Worm (Caenorhabditis elegans) whole organism, late embryonic: ENCODE results near the gene nyn-3.
A peak's percentile ranks its signal among the peaks of the same experiment; 100 is the strongest.

Experiments
- C08G9.2 ChIP-seq: sonication (generic microtip); optimal IDR thresholded peaks from 2 replicates; lab custom pipeline; 2016; ENCODE audit warnings: mild to moderate bottlenecking, missing genetic modification characterization, moderate library complexity, missing compliant biosample characterization
- C38D4.7 ChIP-seq: fragments of 200-800 bp; sonication (Bioruptor generic); optimal IDR thresholded peaks from 2 replicates; lab custom pipeline; 2018; ENCODE audit warnings: mild to moderate bottlenecking, missing genetic modification characterization, moderate library complexity, missing compliant biosample characterization
- K02D7.2 ChIP-seq: sonication (generic microtip); optimal IDR thresholded peaks from 2 replicates; lab custom pipeline; 2017; ENCODE audit warnings: mild to moderate bottlenecking, missing genetic modification characterization, missing compliant biosample characterization
- T23F11.4 ChIP-seq: fragments of 200-800 bp; sonication (Bioruptor generic); optimal IDR thresholded peaks from 2 replicates; lab custom pipeline; 2018; ENCODE audit warnings: mild to moderate bottlenecking, missing genetic modification characterization, missing compliant biosample characterization
- Y22D7AL.16 ChIP-seq: sonication (generic microtip); optimal IDR thresholded peaks from 2 replicates; lab custom pipeline; 2016; ENCODE audit warnings: missing genetic modification characterization, missing compliant biosample characterization
- ahr-1 ChIP-seq: sonication (generic microtip); optimal IDR thresholded peaks from 2 replicates; lab custom pipeline; 2016; ENCODE audit warnings: missing genetic modification characterization, missing compliant biosample characterization
- ama-1 ChIP-seq: fragments of 150-350 bp; optimal IDR thresholded peaks from 2 replicates; lab custom pipeline; 2014
- ceh-18 ChIP-seq: sonication (generic microtip); optimal IDR thresholded peaks from 2 replicates; lab custom pipeline; 2016; ENCODE audit warnings: missing genetic modification characterization, missing compliant biosample characterization
- ceh-2 ChIP-seq: sonication (generic microtip); optimal IDR thresholded peaks from 2 replicates; lab custom pipeline; 2016; ENCODE audit warnings: missing genotype, missing genetic modification characterization, missing compliant biosample characterization
- ceh-22 ChIP-seq: sonication (generic microtip); optimal IDR thresholded peaks from 2 replicates; lab custom pipeline; 2017; ENCODE audit warnings: missing biosample characterization, missing genetic modification characterization
- ceh-30 ChIP-seq: fragments of 150-350 bp; optimal IDR thresholded peaks from 2 replicates; lab custom pipeline; 2014; ENCODE audit warnings: missing biosample characterization, missing genetic modification characterization
- ceh-31 ChIP-seq: sonication (generic microtip); optimal IDR thresholded peaks from 2 replicates; lab custom pipeline; 2016; ENCODE audit warnings: missing genetic modification characterization, missing compliant biosample characterization
- ceh-34 ChIP-seq: sonication (generic microtip); optimal IDR thresholded peaks from 2 replicates; lab custom pipeline; 2016; ENCODE audit warnings: mild to moderate bottlenecking, missing genetic modification characterization, missing compliant biosample characterization
- ceh-45 ChIP-seq: fragments of 200-800 bp; sonication (Bioruptor generic); IDR thresholded peaks from 2 replicates; pipeline ENCODE4 v1.3.6; 2022; ENCODE audit warnings: missing genetic modification reagents, missing genetic modification characterization, missing compliant biosample characterization
- ceh-6 ChIP-seq: fragments of 200-800 bp; sonication (Bioruptor generic); optimal IDR thresholded peaks from 2 replicates; lab custom pipeline; 2018; ENCODE audit warnings: mild to moderate bottlenecking, missing genetic modification characterization, missing compliant biosample characterization
- dmd-4 ChIP-seq: sonication (generic microtip); optimal IDR thresholded peaks from 2 replicates; lab custom pipeline; 2016; ENCODE audit warnings: borderline replicate concordance, missing genetic modification characterization, missing compliant biosample characterization
- dve-1 ChIP-seq: sonication (generic microtip); optimal IDR thresholded peaks from 2 replicates; lab custom pipeline; 2017; ENCODE audit warnings: antibody characterized with exemption, mild to moderate bottlenecking, missing genetic modification characterization, missing compliant biosample characterization
- elt-4 ChIP-seq: sonication (generic microtip); optimal IDR thresholded peaks from 2 replicates; lab custom pipeline; 2016; ENCODE audit warnings: missing genetic modification characterization, missing compliant biosample characterization
- ets-4 ChIP-seq: sonication (generic microtip); optimal IDR thresholded peaks from 2 replicates; lab custom pipeline; 2016; ENCODE audit warnings: missing genetic modification characterization, missing compliant biosample characterization
- eyg-1 ChIP-seq: sonication (generic microtip); optimal IDR thresholded peaks from 2 replicates; lab custom pipeline; 2016; ENCODE audit warnings: missing genotype, missing genetic modification characterization, missing compliant biosample characterization
- fax-1 ChIP-seq: sonication (generic microtip); optimal IDR thresholded peaks from 2 replicates; lab custom pipeline; 2016; ENCODE audit warnings: missing genotype, missing genetic modification characterization, missing compliant biosample characterization
- fkh-10 ChIP-seq: fragments of 150-350 bp; optimal IDR thresholded peaks from 2 replicates; lab custom pipeline; 2014; ENCODE audit warnings: missing biosample characterization, missing genetic modification reagents, missing genetic modification characterization
- fkh-6 ChIP-seq: sonication (generic microtip); optimal IDR thresholded peaks from 2 replicates; lab custom pipeline; 2016; ENCODE audit warnings: missing genetic modification characterization, missing compliant biosample characterization
- gmeb-2 ChIP-seq: sonication (generic microtip); optimal IDR thresholded peaks from 2 replicates; lab custom pipeline; 2016; ENCODE audit warnings: missing genetic modification characterization, inconsistent platforms, missing compliant biosample characterization
- hlh-13 ChIP-seq: fragments of 200-800 bp; sonication (Bioruptor generic); optimal IDR thresholded peaks from 2 replicates; lab custom pipeline; 2018; ENCODE audit warnings: mild to moderate bottlenecking, missing genetic modification characterization, missing compliant biosample characterization
- hlh-15 ChIP-seq: sonication (generic microtip); optimal IDR thresholded peaks from 2 replicates; lab custom pipeline; 2016; ENCODE audit warnings: missing genetic modification characterization, missing compliant biosample characterization
- hlh-30 ChIP-seq: sonication (generic microtip); optimal IDR thresholded peaks from 2 replicates; lab custom pipeline; 2017; ENCODE audit warnings: antibody characterized with exemption, missing genetic modification characterization, missing compliant biosample characterization; ENCODE audit not compliant: insufficient read depth
- lim-6 ChIP-seq: sonication (generic microtip); optimal IDR thresholded peaks from 2 replicates; lab custom pipeline; 2016; ENCODE audit warnings: missing genetic modification characterization, missing compliant biosample characterization
- madf-2 ChIP-seq: sonication (generic microtip); optimal IDR thresholded peaks from 2 replicates; lab custom pipeline; 2017; ENCODE audit warnings: missing genetic modification characterization, missing compliant biosample characterization
- nfya-1 ChIP-seq: sonication (generic microtip); optimal IDR thresholded peaks from 2 replicates; lab custom pipeline; 2017; ENCODE audit warnings: missing genetic modification characterization, mild to moderate bottlenecking, missing compliant biosample characterization, antibody characterized with exemption, moderate library complexity
- nhr-11 ChIP-seq: fragments of 150-350 bp; optimal IDR thresholded peaks from 2 replicates; lab custom pipeline; 2014; ENCODE audit warnings: missing biosample characterization, missing genetic modification characterization
- nhr-232 ChIP-seq: sonication (generic microtip); optimal IDR thresholded peaks from 2 replicates; lab custom pipeline; 2016; ENCODE audit warnings: missing genetic modification characterization, missing compliant biosample characterization
- npax-4 ChIP-seq: sonication (generic microtip); optimal IDR thresholded peaks from 2 replicates; lab custom pipeline; 2016; ENCODE audit warnings: missing genetic modification characterization, missing compliant biosample characterization
- odd-2 ChIP-seq: sonication (generic microtip); optimal IDR thresholded peaks from 2 replicates; lab custom pipeline; 2017; ENCODE audit warnings: antibody characterized with exemption, mild to moderate bottlenecking, missing genetic modification characterization, missing compliant biosample characterization
- pag-3 ChIP-seq: sonication (generic microtip); optimal IDR thresholded peaks from 2 replicates; lab custom pipeline; 2016; ENCODE audit warnings: missing compliant biosample characterization, missing genetic modification characterization, borderline replicate concordance
- pat-9 ChIP-seq: fragments of 200-800 bp; sonication (Bioruptor generic); optimal IDR thresholded peaks from 2 replicates; lab custom pipeline; 2018; ENCODE audit warnings: mild to moderate bottlenecking, missing genetic modification characterization, moderate library complexity, missing compliant biosample characterization
- pax-1 ChIP-seq: fragments of 150-350 bp; optimal IDR thresholded peaks from 2 replicates; lab custom pipeline; 2014; ENCODE audit warnings: missing biosample characterization, missing genetic modification characterization
- pha-2 ChIP-seq: sonication (generic microtip); optimal IDR thresholded peaks from 2 replicates; lab custom pipeline; 2017; ENCODE audit warnings: mild to moderate bottlenecking, missing genetic modification characterization, missing compliant biosample characterization
- pros-1 ChIP-seq: fragments of 150-350 bp; optimal IDR thresholded peaks from 2 replicates; lab custom pipeline; 2014; ENCODE audit warnings: missing biosample characterization, missing genetic modification reagents, missing genetic modification characterization
- ref-2 ChIP-seq: sonication (generic microtip); optimal IDR thresholded peaks from 2 replicates; lab custom pipeline; 2016; ENCODE audit warnings: missing genetic modification characterization, missing compliant biosample characterization
- rnt-1 ChIP-seq: sonication (generic microtip); optimal IDR thresholded peaks from 2 replicates; lab custom pipeline; 2016; ENCODE audit warnings: missing genetic modification characterization, missing compliant biosample characterization
- sox-4 ChIP-seq: sonication (generic microtip); optimal IDR thresholded peaks from 2 replicates; lab custom pipeline; 2017; ENCODE audit warnings: mild to moderate bottlenecking, missing genetic modification characterization, inconsistent platforms, missing compliant biosample characterization
- syd-9 ChIP-seq: sonication (generic microtip); optimal IDR thresholded peaks from 2 replicates; lab custom pipeline; 2016; ENCODE audit warnings: mild to moderate bottlenecking, missing genetic modification characterization, moderate library complexity, missing compliant biosample characterization
- tbx-2 ChIP-seq: sonication (generic microtip); optimal IDR thresholded peaks from 2 replicates; lab custom pipeline; 2016; ENCODE audit warnings: missing genetic modification characterization, missing compliant biosample characterization
- tbx-7 ChIP-seq: sonication (generic microtip); optimal IDR thresholded peaks from 2 replicates; lab custom pipeline; 2016; ENCODE audit warnings: missing genotype, missing genetic modification characterization, missing compliant biosample characterization
- unc-42 ChIP-seq: sonication (generic microtip); optimal IDR thresholded peaks from 2 replicates; lab custom pipeline; 2016; ENCODE audit warnings: missing genotype, missing genetic modification characterization, missing compliant biosample characterization
- unc-55 ChIP-seq: sonication (generic microtip); optimal IDR thresholded peaks from 2 replicates; lab custom pipeline; 2017; ENCODE audit warnings: missing biosample characterization, missing genetic modification reagents, missing genetic modification characterization
- unc-86 ChIP-seq: sonication (generic microtip); optimal IDR thresholded peaks from 2 replicates; lab custom pipeline; 2016; ENCODE audit warnings: missing genetic modification characterization, missing compliant biosample characterization
- zip-5 ChIP-seq: sonication (generic microtip); optimal IDR thresholded peaks from 2 replicates; lab custom pipeline; 2016; ENCODE audit warnings: missing genetic modification characterization, missing compliant biosample characterization
- ztf-16 ChIP-seq: sonication (generic microtip); optimal IDR thresholded peaks from 2 replicates; lab custom pipeline; 2017; ENCODE audit warnings: missing genetic modification characterization, missing compliant biosample characterization

Gene nyn-3

DNA sequence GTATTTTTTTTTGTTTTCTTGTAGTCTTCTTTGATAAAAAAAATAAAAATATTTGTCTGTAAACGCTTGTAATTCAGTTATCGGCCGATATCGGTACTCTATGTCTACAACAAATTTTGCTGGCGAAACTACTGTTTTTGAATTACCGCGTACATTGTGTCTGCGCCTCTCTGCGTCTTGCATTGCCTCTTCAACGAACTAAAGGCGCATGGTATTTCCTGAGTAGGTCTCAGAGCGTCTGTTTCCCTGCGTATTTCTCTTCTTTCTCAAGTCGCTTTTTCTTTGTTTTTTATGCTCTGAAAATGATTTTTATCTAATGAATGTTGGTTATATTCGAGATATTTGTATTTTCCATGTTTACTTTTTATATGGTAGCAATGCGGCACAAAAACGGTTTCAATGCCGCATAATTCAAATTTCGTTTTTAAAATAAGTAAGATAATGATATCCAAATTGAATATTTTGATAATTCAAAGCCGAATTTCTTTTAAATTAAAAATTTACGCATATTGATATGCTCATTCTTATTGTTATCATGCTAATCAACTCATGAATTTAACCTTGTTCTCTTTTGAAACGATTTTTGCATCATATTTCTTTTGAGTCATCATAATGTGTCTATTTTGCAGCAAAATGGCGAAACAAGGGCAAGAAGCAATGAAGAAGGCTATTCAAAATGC lies 41.5 kb downstream of the nyn-3 start, which contains the start of gene phb-2 (continued):
- TF ChIP-seq pros-1 (peak; percentile 33), ets-4 (tag; lab: Kevin White, UChicago) (peak; percentile 30), hlh-30 (tag; lab: Kevin White, UChicago) (peak; percentile 54), Y22D7AL.16 (tag; lab: Kevin White, UChicago) (no peak), ceh-34 (peak; percentile 36), pat-9 (no peak), pag-3 (tag; lab: Kevin White, UChicago) (no peak), unc-42 (tag; lab: Kevin White, UChicago) (peak; percentile 14)

DNA sequence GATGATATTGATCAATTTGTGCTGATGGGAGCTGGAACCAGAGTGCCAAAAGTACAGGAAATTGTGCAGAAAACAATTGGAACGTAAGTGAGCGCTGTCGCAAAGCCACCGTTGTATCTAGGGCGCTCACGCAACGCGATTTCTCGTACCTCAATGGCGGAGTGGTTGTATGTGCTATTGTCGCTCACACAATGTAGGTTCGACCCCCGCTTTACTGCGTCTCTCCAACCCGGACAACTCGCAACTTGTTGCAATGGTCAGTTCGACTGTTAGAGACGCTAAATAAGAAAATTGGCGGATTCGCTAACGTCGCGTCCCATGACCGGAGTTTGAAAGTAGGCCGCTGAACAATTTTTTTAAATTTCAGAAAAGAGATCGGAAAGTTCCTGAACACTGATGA lies 43.9 kb downstream of the nyn-3 start:
- peak; percentile 79 for TF ChIP-seq ceh-2 (tag; lab: Kevin White, UChicago)
- peak; percentile 52 for TF ChIP-seq pha-2 (tag; lab: Kevin White, UChicago)
- no peak for TF ChIP-seq tbx-7 (tag; lab: Kevin White, UChicago)
- TF ChIP-seq T23F11.4 (GFP tag; lab: Kevin White, UChicago) = peak; percentile 78
- peak; percentile 70 for TF ChIP-seq K02D7.2
- no peak for TF ChIP-seq pag-3 (tag; lab: Kevin White, UChicago)
- TF ChIP-seq ceh-45 = peak; percentile 60
- no peak for TF ChIP-seq nhr-11
- TF ChIP-seq C08G9.2 (tag; lab: Kevin White, UChicago) = peak; percentile 49
- TF ChIP-seq ceh-30 = no peak
- peak; percentile 70 for TF ChIP-seq madf-2 (tag; lab: Kevin White, UChicago)
- TF ChIP-seq nhr-232 (tag; lab: Kevin White, UChicago) = peak; percentile 75
- TF ChIP-seq ceh-6 (GFP tag; lab: Kevin White, UChicago) = peak; percentile 81
- no peak for TF ChIP-seq ceh-22 (tag; lab: Kevin White, UChicago)
- peak; percentile 74 for TF ChIP-seq hlh-13 (GFP tag; lab: Kevin White, UChicago)
- peak; percentile 74 for TF ChIP-seq ceh-31 (tag; lab: Kevin White, UChicago)
- TF ChIP-seq tbx-2 (tag; lab: Kevin White, UChicago) = peak; percentile 81
- peak; percentile 71 for TF ChIP-seq fax-1
- TF ChIP-seq ets-4 (tag; lab: Kevin White, UChicago) = peak; percentile 47
- peak; percentile 48 for TF ChIP-seq unc-86 (tag; lab: Kevin White, UChicago)
- TF ChIP-seq dmd-4 (tag; lab: Kevin White, UChicago) = peak; percentile 59
- peak; percentile 87 for TF ChIP-seq fkh-6 (tag; lab: Kevin White, UChicago)
- peak; percentile 59 for TF ChIP-seq ref-2 (tag; lab: Kevin White, UChicago)
- TF ChIP-seq odd-2 (tag; lab: Kevin White, UChicago) = no peak
- TF ChIP-seq fkh-10 (GFP tag; lab: Kevin White, UChicago) = no peak
- peak; percentile 68 for TF ChIP-seq ahr-1 (tag; lab: Kevin White, UChicago)
- peak; percentile 24 for TF ChIP-seq eyg-1
- peak; percentile 8 for TF ChIP-seq unc-42 (tag; lab: Kevin White, UChicago)
- TF ChIP-seq unc-55 = no peak
- peak; percentile 42 for TF ChIP-seq rnt-1
- peak; percentile 70 for TF ChIP-seq ceh-18 (tag; lab: Kevin White, UChicago)
- TF ChIP-seq hlh-15 (tag; lab: Kevin White, UChicago) = peak; percentile 48
- TF ChIP-seq gmeb-2 (tag; lab: Kevin White, UChicago) = peak; percentile 45
- peak; percentile 81 for TF ChIP-seq ztf-16
- TF ChIP-seq C38D4.7 = peak; percentile 73
- peak; percentile 61 for TF ChIP-seq npax-4 (tag; lab: Kevin White, UChicago)
- no peak for TF ChIP-seq nfya-1 (tag; lab: Kevin White, UChicago)
- no peak for TF ChIP-seq pax-1 (tag; lab: Kevin White, UChicago)
- no peak for TF ChIP-seq ama-1
- peak; percentile 79 for TF ChIP-seq sox-4 (tag; lab: Kevin White, UChicago)
- peak; percentile 26 for TF ChIP-seq zip-5 (tag; lab: Kevin White, UChicago)
- TF ChIP-seq syd-9 (tag; lab: Kevin White, UChicago) = peak; percentile 72
- TF ChIP-seq pros-1 = no peak
- no peak for TF ChIP-seq elt-4 (tag; lab: Kevin White, UChicago)
- TF ChIP-seq lim-6 (tag; lab: Kevin White, UChicago) = peak; percentile 28
- peak; percentile 76 for TF ChIP-seq dve-1 (tag; lab: Kevin White, UChicago)
- peak; percentile 74 for TF ChIP-seq hlh-30 (tag; lab: Kevin White, UChicago)
